Worm (Caenorhabditis elegans): ENCODE measurements around the gene inft-2.

DNA sequence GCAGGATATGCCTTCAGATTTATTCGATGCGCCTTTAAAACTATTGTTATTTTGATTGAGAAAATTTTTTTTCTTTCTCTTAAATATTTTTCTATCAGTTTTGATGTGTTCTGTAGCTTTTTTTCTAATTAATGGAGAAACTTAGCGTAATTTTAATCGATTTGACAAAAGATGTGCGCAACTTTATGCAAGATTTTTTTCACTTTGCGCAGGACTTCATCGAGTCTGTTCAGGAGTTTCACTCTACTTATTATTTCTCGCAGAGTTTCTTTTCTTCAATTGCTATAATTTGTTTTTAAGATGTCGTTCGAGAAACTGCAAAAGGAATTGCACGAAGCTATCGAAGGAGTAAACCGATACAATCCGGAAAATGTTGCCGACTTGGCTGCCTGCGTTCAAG is 48.4 kb upstream of the inft-2 start, which contains the start of gene eif-3.K:
- TF ChIP-seq elt-3 (tag; optimal IDR thresholded peaks at IDR 0.05): no peak
- no peak for TF ChIP-seq dpl-1 (GFP tag; optimal IDR thresholded peaks at IDR 0.05)
- TF ChIP-seq lin-39 (tag; optimal IDR thresholded peaks at IDR 0.05): no peak
- TF ChIP-seq mdl-1 (tag; optimal IDR thresholded peaks at IDR 0.05): no peak
- TF ChIP-seq snpc-4 (tag; optimal IDR thresholded peaks at IDR 0.05): no peak
- TF ChIP-seq ama-1 (optimal IDR thresholded peaks at IDR 0.05): no peak
- no peak for TF ChIP-seq pqm-1 (tag; optimal IDR thresholded peaks at IDR 0.05)
- TF ChIP-seq mef-2 (tag; optimal IDR thresholded peaks at IDR 0.05): no peak
- no peak for TF ChIP-seq mep-1 (tag; optimal IDR thresholded peaks at IDR 0.05)
- no peak for TF ChIP-seq vab-15 (tag; optimal IDR thresholded peaks at IDR 0.05)
- no peak for TF ChIP-seq egl-27 (tag; optimal IDR thresholded peaks at IDR 0.05)
- TF ChIP-seq aly-2 (tag; optimal IDR thresholded peaks at IDR 0.05): no peak
- no peak for TF ChIP-seq nhr-12 (tag; optimal IDR thresholded peaks at IDR 0.05)

Measured in whole organism, L1 larva.